Worm (Caenorhabditis elegans) whole organism, early embryonic: ENCODE data around the gene zyg-8.

Experiments used
- ama-1 ChIP-seq: fragments of 150-350 bp; optimal IDR thresholded peaks from 2 replicates; lab custom pipeline; 2014
- ceh-13 ChIP-seq: fragments of 200-800 bp; sonication (Bioruptor generic); optimal IDR thresholded peaks from 2 replicates; lab custom pipeline; 2018; ENCODE audit warnings: mild to moderate bottlenecking, missing genetic modification characterization, missing compliant biosample characterization
- ceh-36 ChIP-seq: sonication (generic microtip); optimal IDR thresholded peaks from 2 replicates; lab custom pipeline; 2016; ENCODE audit warnings: missing genetic modification characterization, inconsistent platforms, missing compliant biosample characterization
- ets-7 ChIP-seq: sonication (generic microtip); optimal IDR thresholded peaks from 2 replicates; lab custom pipeline; 2016; ENCODE audit warnings: missing genotype, missing genetic modification characterization, missing compliant biosample characterization
- hmbx-1 ChIP-seq: sonication (generic microtip); optimal IDR thresholded peaks from 2 replicates; lab custom pipeline; 2016; ENCODE audit warnings: mild to moderate bottlenecking, missing genetic modification characterization, missing compliant biosample characterization
- hmg-4 ChIP-seq: fragments of 200-800 bp; sonication (Bioruptor generic); optimal IDR thresholded peaks from 2 replicates; lab custom pipeline; 2018; ENCODE audit warnings: mild to moderate bottlenecking, missing genetic modification characterization, missing compliant biosample characterization
- hnd-1 ChIP-seq: sonication (generic microtip); optimal IDR thresholded peaks from 2 replicates; lab custom pipeline; 2016; ENCODE audit warnings: missing genetic modification characterization, missing compliant biosample characterization
- tbx-37 ChIP-seq: fragments of 200-800 bp; sonication (Bioruptor generic); conservative IDR thresholded peaks from 2 replicates; pipeline ENCODE4 v1.3.6; 2022; ENCODE audit warnings: missing genetic modification reagents, missing genetic modification characterization, missing compliant biosample characterization
- tra-4 ChIP-seq: sonication (generic microtip); optimal IDR thresholded peaks from 2 replicates; lab custom pipeline; 2017; ENCODE audit warnings: missing genetic modification characterization, missing compliant biosample characterization

DNA sequence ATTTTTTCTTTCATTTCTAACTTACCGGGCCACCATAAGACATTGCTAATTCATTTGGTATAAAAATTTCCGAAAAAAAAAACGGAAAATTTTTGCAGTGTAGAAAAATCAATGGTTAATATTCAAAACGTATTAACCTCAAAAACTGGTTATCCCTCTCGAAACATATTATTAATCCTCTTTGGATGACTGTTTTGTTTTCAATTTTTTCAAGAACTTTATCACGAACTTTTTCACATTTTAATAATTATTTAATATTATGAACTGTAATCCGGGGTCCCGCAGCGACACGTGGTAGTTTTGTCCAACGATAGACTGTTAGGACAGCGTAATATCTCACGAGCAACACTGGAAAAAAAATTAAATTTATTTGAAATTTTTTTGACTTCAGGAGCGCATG, 32.7 kb upstream of the zyg-8 start, which contains the start of gene Y79H2A.12:
- no peak for TF ChIP-seq ceh-36 (tag; lab: Kevin White, UChicago)
- TF ChIP-seq ama-1, result no peak
- TF ChIP-seq ets-7, result no peak
- TF ChIP-seq tra-4, result no peak
- TF ChIP-seq ceh-13 (GFP tag; lab: Kevin White, UChicago), result no peak
- TF ChIP-seq hnd-1, result no peak
- TF ChIP-seq hmbx-1, result no peak
- TF ChIP-seq tbx-37, result no peak
- TF ChIP-seq hmg-4 (GFP tag; lab: Kevin White, UChicago), result no peak
